Fruit fly (Drosophila melanogaster) whole organism, prepupa: ENCODE measurements around the gene Sfp33A2.

Experiments used
- Blimp-1 ChIP-seq: fragments of 200-800 bp; sonication (Bioruptor generic); optimal IDR thresholded peaks from 3 replicates; lab custom pipeline; 2017; ENCODE audit warnings: missing biosample characterization, missing genetic modification characterization, mild to moderate bottlenecking, moderate library complexity, missing genetic modification reagents
- CG10631 ChIP-seq: fragments of 200-800 bp; sonication (Bioruptor generic); optimal IDR thresholded peaks from 2 replicates; lab custom pipeline; 2016; ENCODE audit warnings: missing biosample characterization, missing genetic modification characterization
- CG11294 ChIP-seq: fragments of 200-800 bp; sonication (Bioruptor generic); IDR thresholded peaks from 2 replicates; pipeline ENCODE4 v1.3.6; 2022; ENCODE audit warnings: missing biosample characterization, missing genetic modification characterization
- CG11762 ChIP-seq: fragments of 200-800 bp; sonication (Bioruptor generic); optimal IDR thresholded peaks from 3 replicates; lab custom pipeline; 2016; ENCODE audit warnings: missing biosample characterization, missing genetic modification characterization; ENCODE audit not compliant: insufficient read depth
- CG11902 ChIP-seq: fragments of 200-800 bp; sonication (Bioruptor generic); optimal IDR thresholded peaks from 3 replicates; lab custom pipeline; 2016; ENCODE audit warnings: missing biosample characterization, missing genetic modification characterization
- CG15336 ChIP-seq: fragments of 200-800 bp; sonication (Bioruptor generic); IDR thresholded peaks from 2 replicates; pipeline ENCODE4 v1.3.6; 2022; ENCODE audit warnings: missing biosample characterization, missing genetic modification characterization
- CG16779 ChIP-seq: fragments of 200-800 bp; sonication (Bioruptor generic); optimal IDR thresholded peaks from 3 replicates; lab custom pipeline; 2017; ENCODE audit warnings: missing biosample characterization, mild to moderate bottlenecking, missing genetic modification characterization
- CG31627 ChIP-seq: fragments of 200-800 bp; sonication (Bioruptor generic); optimal IDR thresholded peaks from 3 replicates; lab custom pipeline; 2016; ENCODE audit warnings: missing biosample characterization, missing genetic modification characterization
- CG32006 ChIP-seq: fragments of 200-800 bp; sonication (Bioruptor generic); optimal IDR thresholded peaks from 3 replicates; lab custom pipeline; 2017; ENCODE audit warnings: missing biosample characterization, mild to moderate bottlenecking, missing genetic modification characterization
- CG34406 ChIP-seq: fragments of 200-800 bp; sonication (Bioruptor generic); optimal IDR thresholded peaks from 3 replicates; lab custom pipeline; 2016; ENCODE audit warnings: missing biosample characterization, missing genetic modification characterization
- CG6276 ChIP-seq: fragments of 200-800 bp; sonication (Bioruptor generic); optimal IDR thresholded peaks from 2 replicates; lab custom pipeline; 2017; ENCODE audit warnings: missing biosample characterization, mild to moderate bottlenecking, missing genetic modification characterization
- CG6792 ChIP-seq: fragments of 200-800 bp; sonication (Bioruptor generic); optimal IDR thresholded peaks from 3 replicates; lab custom pipeline; 2016; ENCODE audit warnings: missing biosample characterization, missing genetic modification characterization
- CG6854 ChIP-seq: fragments of 200-800 bp; sonication (Bioruptor generic); optimal IDR thresholded peaks from 2 replicates; lab custom pipeline; 2017; ENCODE audit warnings: missing biosample characterization, mild to moderate bottlenecking, missing genetic modification characterization
- CG7368 ChIP-seq: fragments of 200-800 bp; sonication (Bioruptor generic); optimal IDR thresholded peaks from 3 replicates; lab custom pipeline; 2016; ENCODE audit warnings: missing biosample characterization, missing genetic modification characterization
- CG8119 ChIP-seq: fragments of 200-800 bp; sonication (Bioruptor generic); IDR thresholded peaks from 3 replicates; pipeline ENCODE4 v1.3.6; 2022; ENCODE audit warnings: missing biosample characterization, missing genetic modification characterization
- CG8319 ChIP-seq: fragments of 200-800 bp; sonication (Bioruptor generic); optimal IDR thresholded peaks from 3 replicates; lab custom pipeline; 2016; ENCODE audit warnings: missing biosample characterization, missing genetic modification characterization
- Eip75B ChIP-seq: fragments of 200-800 bp; sonication (Bioruptor generic); optimal IDR thresholded peaks from 3 replicates; lab custom pipeline; 2016; ENCODE audit warnings: missing biosample characterization, missing genetic modification characterization
- Eip78C ChIP-seq: fragments of 200-800 bp; sonication (Bioruptor generic); peaks from one replicate; lab custom pipeline; 2016; ENCODE audit warnings: missing biosample characterization, missing genetic modification characterization
- Eip93F ChIP-seq: fragments of 200-800 bp; sonication (Bioruptor generic); optimal IDR thresholded peaks from 2 replicates; lab custom pipeline; 2016; ENCODE audit warnings: missing biosample characterization, mild to moderate bottlenecking, missing genetic modification characterization
- Ets21C ChIP-seq: fragments of 200-800 bp; sonication (Bioruptor generic); optimal IDR thresholded peaks from 3 replicates; lab custom pipeline; 2016; ENCODE audit warnings: missing biosample characterization, missing genetic modification characterization
- Gug ChIP-seq: fragments of 200-800 bp; sonication (Bioruptor generic); IDR thresholded peaks from 2 replicates; pipeline ENCODE4 v1.3.6; 2022; ENCODE audit warnings: missing biosample characterization, missing genetic modification characterization
- Hr39 ChIP-seq: fragments of 200-800 bp; sonication (Bioruptor generic); optimal IDR thresholded peaks from 2 replicates; lab custom pipeline; 2016; ENCODE audit warnings: missing biosample characterization, missing genetic modification characterization
- Hr4 ChIP-seq: fragments of 200-800 bp; sonication (Bioruptor generic); optimal IDR thresholded peaks from 3 replicates; lab custom pipeline; 2016; ENCODE audit warnings: missing biosample characterization, missing genetic modification characterization
- Lpt ChIP-seq: fragments of 200-800 bp; sonication (Bioruptor generic); optimal IDR thresholded peaks from 3 replicates; lab custom pipeline; 2016; ENCODE audit warnings: missing biosample characterization, missing genetic modification characterization
- Met ChIP-seq: fragments of 200-800 bp; sonication (Bioruptor generic); optimal IDR thresholded peaks from 3 replicates; lab custom pipeline; 2016; ENCODE audit warnings: missing biosample characterization, missing genetic modification characterization
- Smox ChIP-seq: fragments of 200-800 bp; sonication (Bioruptor generic); optimal IDR thresholded peaks from 3 replicates; lab custom pipeline; 2016; ENCODE audit warnings: missing biosample characterization, missing genetic modification characterization
- Sox102F ChIP-seq: fragments of 200-800 bp; sonication (Bioruptor generic); optimal IDR thresholded peaks from 2 replicates; lab custom pipeline; 2016; ENCODE audit warnings: missing biosample characterization, mild to moderate bottlenecking, missing genetic modification characterization
- Sox14 ChIP-seq: fragments of 200-800 bp; sonication (Bioruptor generic); optimal IDR thresholded peaks from 3 replicates; lab custom pipeline; 2016; ENCODE audit warnings: missing biosample characterization, missing genetic modification characterization
- Sox15 ChIP-seq: fragments of 200-800 bp; sonication (Bioruptor generic); optimal IDR thresholded peaks from 3 replicates; lab custom pipeline; 2016; ENCODE audit warnings: missing biosample characterization, missing genetic modification characterization
- achi ChIP-seq: fragments of 200-800 bp; sonication (Bioruptor generic); optimal IDR thresholded peaks from 3 replicates; lab custom pipeline; 2016; ENCODE audit warnings: missing biosample characterization, missing genetic modification characterization
- acj6 ChIP-seq: fragments of 200-800 bp; sonication (Bioruptor generic); optimal IDR thresholded peaks from 3 replicates; lab custom pipeline; 2016; ENCODE audit warnings: missing biosample characterization, missing genetic modification characterization
- cyc ChIP-seq: fragments of 200-800 bp; sonication (Bioruptor generic); optimal IDR thresholded peaks from 3 replicates; lab custom pipeline; 2016; ENCODE audit warnings: missing biosample characterization, missing genetic modification characterization
- dsx ChIP-seq: fragments of 200-800 bp; optimal IDR thresholded peaks from 3 replicates; lab custom pipeline; 2019; ENCODE audit warnings: missing biosample characterization, mild to moderate bottlenecking, missing genetic modification characterization, moderate library complexity; ENCODE audit not compliant: poor library complexity, severe bottlenecking
- eg ChIP-seq: fragments of 200-800 bp; sonication (Bioruptor generic); IDR thresholded peaks from 3 replicates; pipeline ENCODE4 v1.3.6; 2022; ENCODE audit warnings: missing biosample characterization, missing genetic modification characterization
- fkh ChIP-seq: fragments of 200-800 bp; sonication (Bioruptor generic); optimal IDR thresholded peaks from 3 replicates; lab custom pipeline; 2017; ENCODE audit warnings: missing biosample characterization, mild to moderate bottlenecking, missing genetic modification characterization, moderate library complexity
- pdm3 ChIP-seq: fragments of 200-800 bp; sonication (Bioruptor generic); optimal IDR thresholded peaks from 3 replicates; lab custom pipeline; 2016; ENCODE audit warnings: missing biosample characterization, missing genetic modification characterization
- salr ChIP-seq, 2 experiments: fragments of 200-800 bp; sonication (Bioruptor generic); optimal IDR thresholded peaks; 3 replicates each; lab custom pipeline; 2016 to 2018; ENCODE audit warnings: missing biosample characterization in 2 of 2, missing genetic modification characterization in 2 of 2, mild to moderate bottlenecking in 1 of 2
- spab ChIP-seq: fragments of 200-800 bp; sonication (Bioruptor generic); optimal IDR thresholded peaks from 2 replicates; lab custom pipeline; 2017; ENCODE audit warnings: missing biosample characterization, mild to moderate bottlenecking, missing genetic modification characterization, missing genetic modification reagents
- ss ChIP-seq, 2 experiments: fragments of 200-800 bp; sonication (Bioruptor generic); optimal IDR thresholded peaks; 2 replicates in 1 of 2; 3 replicates in 1 of 2; lab custom pipeline; 2017 to 2018; ENCODE audit warnings: mild to moderate bottlenecking in 2 of 2, missing biosample characterization in 2 of 2, missing genetic modification characterization in 2 of 2, moderate library complexity in 1 of 2
- svp ChIP-seq: fragments of 200-800 bp; sonication (Bioruptor generic); peaks from one replicate; lab custom pipeline; 2016; ENCODE audit warnings: missing biosample characterization, missing genetic modification characterization

The Sfp33A2 gene

DNA sequence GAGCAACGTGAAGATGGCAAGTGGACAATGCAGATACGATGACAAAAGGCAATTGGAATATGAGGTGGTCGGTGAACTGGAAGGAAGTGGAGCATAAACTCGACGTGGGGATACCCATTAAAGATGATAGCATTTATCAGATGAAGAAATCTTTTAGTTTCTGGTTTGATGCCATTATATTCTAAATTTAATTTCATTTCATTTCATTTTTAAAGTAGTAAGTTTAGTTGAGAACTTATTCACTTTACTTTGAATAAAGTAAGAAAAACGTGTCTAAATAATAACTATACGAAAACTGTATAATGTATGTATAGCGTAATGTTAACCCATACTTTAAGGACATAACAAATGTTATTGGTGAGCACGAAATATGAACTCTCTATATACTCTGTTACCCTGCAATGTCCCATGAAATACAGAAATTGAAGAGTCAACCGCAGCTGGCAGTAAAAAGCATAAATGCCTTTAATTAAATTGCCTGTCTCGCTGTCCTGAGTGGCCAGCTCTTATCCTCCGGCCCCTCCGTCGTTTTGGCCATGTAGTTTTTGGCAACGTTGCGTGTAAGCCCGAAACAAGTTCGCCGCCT lies 33.4 kb downstream of the Sfp33A2 start (continued):
- TF ChIP-seq ss (GFP tag; optimal IDR thresholded peaks at IDR 0.05; lab: Kevin White, UChicago) (peak in 1 of 2 experiments; percentile 56), Eip75B (GFP tag; lab: Kevin White, UChicago) (peak; percentile 43), fkh (GFP tag; lab: Kevin White, UChicago) (no peak), eg (GFP tag; lab: Robert Waterston, UW) (no peak), CG11902 (GFP tag; lab: Kevin White, UChicago) (peak; percentile 59), Ets21C (GFP tag; lab: Kevin White, UChicago) (peak; percentile 25), Sox14 (GFP tag; lab: Kevin White, UChicago) (peak; percentile 45), spab (peak; percentile 41), CG31627 (GFP tag; lab: Kevin White, UChicago) (peak; percentile 50), cyc (GFP tag; lab: Kevin White, UChicago) (peak; percentile 57), CG11762 (GFP tag; lab: Kevin White, UChicago) (peak; percentile 16), Eip78C (GFP tag; lab: Kevin White, UChicago) (peak; percentile 93), Smox (GFP tag; lab: Kevin White, UChicago) (peak; percentile 66), salr (GFP tag; optimal IDR thresholded peaks at IDR 0.05; lab: Kevin White, UChicago) (peak in 1 of 2 experiments; percentile 5), CG34406 (GFP tag; lab: Kevin White, UChicago) (peak; percentile 62), dsx (GFP tag; lab: Kevin White, UChicago) (peak; percentile 28), Blimp-1 (no peak), pdm3 (GFP tag; lab: Kevin White, UChicago) (peak; percentile 56), Lpt (GFP tag; lab: Kevin White, UChicago) (no peak), svp (GFP tag; lab: Kevin White, UChicago) (peak; percentile 83), CG6792 (GFP tag; lab: Kevin White, UChicago) (peak; percentile 61)

DNA sequence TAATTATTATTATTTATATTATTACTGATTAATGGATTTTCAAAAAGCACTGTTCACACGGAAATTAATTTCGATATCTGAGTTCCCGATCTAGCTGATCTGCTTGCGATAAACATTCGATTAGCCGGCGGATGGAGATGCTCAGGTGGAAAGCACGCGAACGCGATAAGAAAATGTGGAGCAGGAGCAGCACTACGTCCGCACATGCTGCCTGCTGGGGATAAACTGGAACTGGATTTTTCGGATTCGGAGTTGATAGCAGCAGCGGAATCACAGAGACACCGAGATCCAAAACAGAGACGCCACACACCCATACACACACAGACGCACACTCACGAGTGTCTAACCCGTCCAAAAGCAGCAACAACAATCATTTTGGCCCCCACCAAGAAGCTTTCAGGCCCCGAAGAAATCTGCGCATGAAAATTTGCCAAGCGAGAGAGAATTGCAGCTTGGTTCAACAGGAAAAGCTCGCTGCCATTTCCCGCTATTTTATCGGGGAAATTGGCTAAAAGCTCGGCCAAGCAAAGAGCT lies 36.8 kb downstream of the Sfp33A2 start:
- TF ChIP-seq Sox102F (no peak), Hr39 (GFP tag; lab: Kevin White, UChicago) (no peak), Gug (no peak), Eip75B (GFP tag; lab: Kevin White, UChicago) (no peak), CG11294 (GFP tag; lab: Robert Waterston, UW) (no peak), CG34406 (GFP tag; lab: Kevin White, UChicago) (no peak), CG8319 (GFP tag; lab: Kevin White, UChicago) (no peak), achi (GFP tag; lab: Kevin White, UChicago) (no peak), eg (GFP tag; lab: Robert Waterston, UW) (0 out of 3 replicates have a peak, but pooled peaks have one; percentile 37), svp (GFP tag; lab: Kevin White, UChicago) (no peak), CG6792 (GFP tag; lab: Kevin White, UChicago) (no peak), Sox15 (GFP tag; lab: Kevin White, UChicago) (no peak), CG8119 (GFP tag; lab: Robert Waterston, UW) (no peak), CG6854 (no peak), CG32006 (GFP tag; lab: Kevin White, UChicago) (no peak), CG15336 (GFP tag; lab: Robert Waterston, UW) (peak; percentile 14; the same call in 1 of the 2 replicates), CG11902 (GFP tag; lab: Kevin White, UChicago) (no peak), Eip78C (GFP tag; lab: Kevin White, UChicago) (peak; percentile 54), CG7368 (GFP tag; lab: Kevin White, UChicago) (no peak), Eip93F (no peak), CG31627 (GFP tag; lab: Kevin White, UChicago) (no peak)
- TF ChIP-seq, all 60 proteins: peak for 3

DNA sequence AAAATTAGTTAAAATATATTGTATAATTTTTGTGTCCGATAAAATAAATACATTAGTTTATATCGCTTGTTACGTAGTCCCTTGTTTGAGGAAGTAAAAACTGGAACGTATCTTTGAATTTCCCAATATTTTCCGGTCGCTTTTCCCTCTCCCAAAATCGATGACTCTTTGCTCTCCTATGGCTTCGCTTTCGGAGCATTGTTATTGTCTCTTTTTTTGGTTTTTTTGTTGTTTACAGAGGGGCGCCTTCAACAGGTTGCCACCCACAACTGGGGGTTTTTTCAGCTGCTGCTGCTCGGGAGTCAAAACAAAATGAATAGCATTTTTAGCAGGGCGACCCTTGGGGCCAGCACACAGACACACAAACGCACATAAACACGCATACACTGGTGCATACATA lies 37.4 kb downstream of the Sfp33A2 start:
- no peak for TF ChIP-seq CG11902 (GFP tag; lab: Kevin White, UChicago)
- no peak for TF ChIP-seq CG10631 (GFP tag; lab: Kevin White, UChicago)
- peak; percentile 8 for TF ChIP-seq CG6276 (GFP tag; lab: Kevin White, UChicago)
- TF ChIP-seq Hr4 (GFP tag; lab: Kevin White, UChicago): no peak
- TF ChIP-seq Met (GFP tag; lab: Kevin White, UChicago): no peak
- TF ChIP-seq cyc (GFP tag; lab: Kevin White, UChicago): no peak
- peak; percentile 43; the same call in 1 of the 3 replicates for TF ChIP-seq eg (GFP tag; lab: Robert Waterston, UW)
- TF ChIP-seq CG16779 (tag; lab: Kevin White, UChicago): no peak
- no peak for TF ChIP-seq acj6 (GFP tag; lab: Kevin White, UChicago)
- no peak for TF ChIP-seq achi (GFP tag; lab: Kevin White, UChicago)
